Worm (Caenorhabditis elegans): Measurements from ENCODE around the gene F37A4.3.

DNA sequence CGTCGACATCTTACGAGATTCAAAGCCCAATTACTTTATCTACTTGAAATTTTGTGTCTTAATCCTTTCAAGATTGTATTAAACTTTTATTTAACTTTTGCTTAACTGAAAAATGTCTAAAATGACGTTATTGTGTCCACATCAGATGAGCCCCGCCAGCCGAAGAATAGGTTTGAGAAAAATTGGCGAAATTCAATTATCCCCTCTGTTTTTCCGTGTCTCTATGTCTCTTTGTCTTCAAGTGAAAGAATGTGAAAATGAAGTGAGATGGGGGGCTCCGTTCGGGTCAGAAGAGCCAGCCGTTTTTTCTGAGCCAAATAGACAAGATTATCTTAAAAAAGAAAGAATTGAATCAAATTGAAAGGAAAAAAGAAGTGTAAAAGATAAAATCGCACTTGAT lies 41.1 kb upstream of the F37A4.3 start:
- TF ChIP-seq flt-1 (GFP tag; IDR thresholded peaks at IDR 0.05) (no peak), tab-1 (GFP tag; IDR thresholded peaks at IDR 0.05) (no peak), ztf-29 (GFP tag; IDR thresholded peaks at IDR 0.05) (no peak), T22C8.4 (GFP tag; IDR thresholded peaks at IDR 0.05) (no peak), ztf-23 (GFP tag; IDR thresholded peaks at IDR 0.05) (no peak)
